Worm (Caenorhabditis elegans): ENCODE data around the gene mrps-24.

ce11 chrIV:7753108-7753507, 43.3 kb downstream of the mrps-24 start, which contains the start of gene col-14:
- no peak for TF ChIP-seq him-1 (tag; optimal IDR thresholded peaks at IDR 0.05)
- TF ChIP-seq W03F9.2 (tag; optimal IDR thresholded peaks at IDR 0.05): no peak
- TF ChIP-seq dao-5 (tag; optimal IDR thresholded peaks at IDR 0.05): no peak
